Worm (Caenorhabditis elegans): ENCODE data around the gene txdc-12.1.

ce11 chrII:12268857-12269256, 28.7 kb downstream of the txdc-12.1 start:
- TF ChIP-seq unc-62 (GFP tag; optimal IDR thresholded peaks at IDR 0.05) (no peak), hlh-26 (GFP tag; conservative IDR thresholded peaks at IDR 0.05) (no peak), snpc-4 (GFP tag; optimal IDR thresholded peaks at IDR 0.05) (no peak), snpc-4 (tag; optimal IDR thresholded peaks at IDR 0.05) (no peak), T07F8.4 (tag; optimal IDR thresholded peaks at IDR 0.05) (no peak), let-526 (GFP tag; IDR thresholded peaks at IDR 0.05) (no peak), F49E8.2 (tag; optimal IDR thresholded peaks at IDR 0.05; ENCODE audit: insufficient read depth) (no peak), hlh-12 (tag; optimal IDR thresholded peaks at IDR 0.05) (no peak), die-1 (tag; optimal IDR thresholded peaks at IDR 0.05) (no peak), nhr-80 (tag; optimal IDR thresholded peaks at IDR 0.05) (no peak), snpc-1.3 (tag; optimal IDR thresholded peaks at IDR 0.05; ENCODE audit: insufficient read depth) (no peak), gei-17 (GFP tag; optimal IDR thresholded peaks at IDR 0.05) (no peak), aptf-2 (GFP tag; conservative IDR thresholded peaks at IDR 0.05) (no peak), rcor-1 (GFP tag; IDR thresholded peaks at IDR 0.05) (no peak)
